Fruit fly (Drosophila melanogaster) whole organism, embryonic: ENCODE data around the gene ph-d.

Experiments
- Antp ChIP-seq: fragments of 200-800 bp; sonication (Bioruptor generic); optimal IDR thresholded peaks from 3 replicates; lab custom pipeline; 2016; ENCODE audit warnings: missing biosample characterization, missing genetic modification characterization
- B-H1 ChIP-seq: fragments of 200-800 bp; sonication (Bioruptor generic); IDR thresholded peaks from 3 replicates; pipeline ENCODE4 v1.3.6; 2022; ENCODE audit warnings: missing biosample characterization, missing genetic modification characterization
- B-H2 ChIP-seq: fragments of 200-800 bp; sonication (Bioruptor generic); optimal IDR thresholded peaks from 2 replicates; lab custom pipeline; 2018; ENCODE audit warnings: missing biosample characterization, mild to moderate bottlenecking, missing genetic modification characterization
- CG10267 ChIP-seq: fragments of 200-800 bp; sonication (Bioruptor generic); optimal IDR thresholded peaks from 2 replicates; lab custom pipeline; 2018; ENCODE audit warnings: missing biosample characterization, mild to moderate bottlenecking, missing genetic modification characterization, moderate library complexity
- CG10274 ChIP-seq: fragments of 200-800 bp; sonication (Bioruptor generic); optimal IDR thresholded peaks from 3 replicates; lab custom pipeline; 2017; ENCODE audit warnings: missing biosample characterization, mild to moderate bottlenecking, missing genetic modification characterization
- CG10959 ChIP-seq: fragments of 200-800 bp; sonication (Bioruptor generic); IDR thresholded peaks from 2 replicates; pipeline ENCODE4 v1.3.6; 2022; ENCODE audit warnings: missing biosample characterization, missing genetic modification characterization
- CG12769 ChIP-seq: fragments of 200-800 bp; sonication (Bioruptor generic); optimal IDR thresholded peaks from 2 replicates; lab custom pipeline; 2019; ENCODE audit warnings: missing biosample characterization, mild to moderate bottlenecking, missing genetic modification characterization, moderate library complexity
- CG13287 ChIP-seq: fragments of 200-800 bp; sonication (Bioruptor generic); IDR thresholded peaks from 2 replicates; pipeline ENCODE4 v1.3.6; 2022; ENCODE audit warnings: missing biosample characterization, missing genetic modification characterization; ENCODE audit not compliant: partially characterized antibody
- CG15073 ChIP-seq: fragments of 200-800 bp; sonication (Bioruptor generic); optimal IDR thresholded peaks from 2 replicates; lab custom pipeline; 2016; ENCODE audit warnings: missing biosample characterization, missing genetic modification characterization
- CG15514 ChIP-seq: fragments of 200-800 bp; sonication (Bioruptor generic); optimal IDR thresholded peaks from 3 replicates; lab custom pipeline; 2017; ENCODE audit warnings: missing biosample characterization, missing genetic modification characterization, mild to moderate bottlenecking, moderate library complexity, missing genetic modification reagents
- CG15601 ChIP-seq: fragments of 200-800 bp; sonication (Bioruptor generic); optimal IDR thresholded peaks from 3 replicates; lab custom pipeline; 2019; ENCODE audit warnings: missing biosample characterization, mild to moderate bottlenecking, missing genetic modification characterization, moderate library complexity
- CG17359 ChIP-seq: fragments of 200-800 bp; sonication (Bioruptor generic); optimal IDR thresholded peaks from 3 replicates; lab custom pipeline; 2018; ENCODE audit warnings: missing biosample characterization, mild to moderate bottlenecking, missing genetic modification characterization, moderate library complexity
- CG17829 ChIP-seq: fragments of 200-800 bp; optimal IDR thresholded peaks from 2 replicates; lab custom pipeline; 2019; ENCODE audit warnings: missing biosample characterization, mild to moderate bottlenecking, missing genetic modification characterization, moderate library complexity
- CG1792 ChIP-seq: fragments of 200-800 bp; sonication (Bioruptor generic); optimal IDR thresholded peaks from 2 replicates; lab custom pipeline; 2016; ENCODE audit warnings: missing biosample characterization, missing genetic modification characterization
- CG30020 ChIP-seq: fragments of 200-800 bp; optimal IDR thresholded peaks from 2 replicates; lab custom pipeline; 2019; ENCODE audit warnings: missing biosample characterization, mild to moderate bottlenecking, missing genetic modification characterization, moderate library complexity
- CG32767 ChIP-seq: fragments of 200-800 bp; sonication (Bioruptor generic); IDR thresholded peaks from 2 replicates; pipeline ENCODE4 v1.3.6; 2022; ENCODE audit warnings: missing biosample characterization, missing genetic modification characterization
- CG33213 ChIP-seq: fragments of 200-800 bp; sonication (Bioruptor generic); optimal IDR thresholded peaks from 3 replicates; lab custom pipeline; 2016; ENCODE audit warnings: missing biosample characterization, missing genetic modification characterization
- CG4707 ChIP-seq: fragments of 200-800 bp; sonication (Bioruptor generic); optimal IDR thresholded peaks from 2 replicates; lab custom pipeline; 2018; ENCODE audit warnings: missing biosample characterization, mild to moderate bottlenecking, missing genetic modification characterization, moderate library complexity
- CG5245 ChIP-seq: fragments of 200-800 bp; sonication (Bioruptor generic); optimal IDR thresholded peaks from 3 replicates; lab custom pipeline; 2016; ENCODE audit warnings: missing biosample characterization, missing genetic modification characterization
- CG6813 ChIP-seq: fragments of 200-800 bp; sonication (Bioruptor generic); optimal IDR thresholded peaks from 2 replicates; lab custom pipeline; 2017; ENCODE audit warnings: missing biosample characterization, missing genetic modification characterization, mild to moderate bottlenecking, moderate library complexity, missing genetic modification reagents
- CG9215 ChIP-seq: fragments of 200-800 bp; sonication (Bioruptor generic); IDR thresholded peaks from 2 replicates; pipeline ENCODE4 v1.3.6; 2022; ENCODE audit warnings: missing biosample characterization, missing genetic modification characterization
- CrebB ChIP-seq: fragments of 200-800 bp; sonication (Bioruptor generic); optimal IDR thresholded peaks from 3 replicates; lab custom pipeline; 2018; ENCODE audit warnings: missing biosample characterization, mild to moderate bottlenecking, missing genetic modification characterization
- Dfd ChIP-seq, 2 experiments: fragments of >200 bp; optimal IDR thresholded peaks; 2 replicates each; lab custom pipeline; 2017; ENCODE audit warnings: missing biosample characterization in 2 of 2, missing genetic modification characterization in 2 of 2
- Dref ChIP-seq: fragments of 200-800 bp; sonication (Bioruptor generic); IDR thresholded peaks from 2 replicates; pipeline ENCODE4 v1.3.6; 2022; ENCODE audit warnings: missing biosample characterization, missing genetic modification characterization
- Ets65A ChIP-seq: fragments of 200-800 bp; sonication (Bioruptor generic); peaks from one replicate; lab custom pipeline; 2016; ENCODE audit warnings: missing biosample characterization, missing genetic modification characterization
- Hey ChIP-seq: fragments of 200-800 bp; sonication (Bioruptor generic); optimal IDR thresholded peaks from 3 replicates; lab custom pipeline; 2018; ENCODE audit warnings: missing biosample characterization, mild to moderate bottlenecking, missing genetic modification characterization
- HmgZ ChIP-seq: fragments of 200-800 bp; sonication (Bioruptor generic); optimal IDR thresholded peaks from 2 replicates; lab custom pipeline; 2018; ENCODE audit warnings: missing biosample characterization, mild to moderate bottlenecking, missing genetic modification characterization
- NC2α ChIP-seq: fragments of 200-800 bp; sonication (Bioruptor generic); optimal IDR thresholded peaks from 2 replicates; lab custom pipeline; 2016; ENCODE audit warnings: missing biosample characterization, missing genetic modification characterization
- Nf-YC ChIP-seq: fragments of 200-800 bp; optimal IDR thresholded peaks from 3 replicates; lab custom pipeline; 2019; ENCODE audit warnings: missing biosample characterization, mild to moderate bottlenecking, missing genetic modification characterization, moderate library complexity
- Scr ChIP-seq: fragments of 200-800 bp; sonication (Bioruptor generic); IDR thresholded peaks from 2 replicates; pipeline ENCODE4 v1.3.6; 2022; ENCODE audit warnings: missing biosample characterization, missing genetic modification characterization; ENCODE audit not compliant: partially characterized antibody
- Sox102F ChIP-seq: fragments of 200-800 bp; sonication (Bioruptor generic); optimal IDR thresholded peaks from 2 replicates; lab custom pipeline; 2018; ENCODE audit warnings: missing biosample characterization, mild to moderate bottlenecking, missing genetic modification characterization, moderate library complexity
- Sry-β ChIP-seq: fragments of 200-800 bp; sonication (Bioruptor generic); optimal IDR thresholded peaks from 2 replicates; lab custom pipeline; 2018; ENCODE audit warnings: missing biosample characterization, mild to moderate bottlenecking, missing genetic modification characterization, moderate library complexity
- Vsx1 ChIP-seq: fragments of 200-800 bp; sonication (Bioruptor generic); optimal IDR thresholded peaks from 2 replicates; lab custom pipeline; 2017; ENCODE audit warnings: missing biosample characterization, mild to moderate bottlenecking, missing genetic modification characterization, missing genetic modification reagents
- al ChIP-seq: fragments of 200-800 bp; sonication (Bioruptor generic); IDR thresholded peaks from 2 replicates; pipeline ENCODE4 v1.3.6; 2022; ENCODE audit warnings: missing biosample characterization, missing genetic modification characterization
- ems ChIP-seq: fragments of 200-800 bp; sonication (Bioruptor generic); optimal IDR thresholded peaks from 3 replicates; lab custom pipeline; 2016; ENCODE audit warnings: missing biosample characterization, missing genetic modification characterization
- en ChIP-seq: fragments of 200-800 bp; sonication (Bioruptor generic); optimal IDR thresholded peaks from 2 replicates; lab custom pipeline; 2016; ENCODE audit warnings: missing biosample characterization, missing genetic modification characterization
- her ChIP-seq: fragments of 200-800 bp; sonication (Bioruptor generic); optimal IDR thresholded peaks from 2 replicates; lab custom pipeline; 2016; ENCODE audit warnings: missing biosample characterization, missing genetic modification characterization
- knrl ChIP-seq: fragments of 200-800 bp; sonication (Bioruptor generic); IDR thresholded peaks from 3 replicates; pipeline ENCODE4 v1.3.6; 2022; ENCODE audit warnings: missing biosample characterization, missing genetic modification characterization; ENCODE audit not compliant: partially characterized antibody
- mld ChIP-seq: fragments of 200-800 bp; sonication (Bioruptor generic); IDR thresholded peaks from 3 replicates; pipeline ENCODE4 v1.3.6; 2022; ENCODE audit warnings: missing biosample characterization, missing genetic modification characterization; ENCODE audit not compliant: partially characterized antibody
- nom ChIP-seq: fragments of 200-800 bp; sonication (Bioruptor generic); optimal IDR thresholded peaks from 2 replicates; lab custom pipeline; 2017; ENCODE audit warnings: missing biosample characterization, missing genetic modification characterization, mild to moderate bottlenecking, moderate library complexity, missing genetic modification reagents
- psq ChIP-seq: fragments of 200-800 bp; sonication (Bioruptor generic); optimal IDR thresholded peaks from 2 replicates; lab custom pipeline; 2017; ENCODE audit warnings: missing biosample characterization, missing genetic modification characterization
- salm ChIP-seq: fragments of 200-800 bp; sonication (Bioruptor generic); optimal IDR thresholded peaks from 2 replicates; lab custom pipeline; 2018; ENCODE audit warnings: missing biosample characterization, mild to moderate bottlenecking, missing genetic modification characterization
- sc ChIP-seq, 3 experiments: fragments of >200 bp in 2 of 3; fragments of 200-800 bp in 1 of 3; sonication (Bioruptor generic) in 1 of 3; optimal IDR thresholded peaks; 2 replicates in 2 of 3; 3 replicates in 1 of 3; lab custom pipeline; 2017; ENCODE audit warnings: mild to moderate bottlenecking in 1 of 3, missing biosample characterization in 1 of 3, missing genetic modification characterization in 1 of 3, missing genetic modification reagents in 1 of 3
- slp2 ChIP-seq: fragments of 200-800 bp; sonication (Bioruptor generic); optimal IDR thresholded peaks from 2 replicates; lab custom pipeline; 2016; ENCODE audit warnings: missing biosample characterization, missing genetic modification characterization
- ssp ChIP-seq: fragments of 200-800 bp; sonication (Bioruptor generic); IDR thresholded peaks from 2 replicates; pipeline ENCODE4 v1.3.6; 2022; ENCODE audit warnings: missing biosample characterization, missing genetic modification characterization
- vfl ChIP-seq: fragments of 200-800 bp; sonication (Bioruptor generic); optimal IDR thresholded peaks from 2 replicates; lab custom pipeline; 2016; ENCODE audit warnings: missing biosample characterization, missing genetic modification characterization

ph-d gene

dm6 chrX:2134965-2135758 is 12.1 kb upstream of the ph-d start (continued):
- TF ChIP-seq CG15601 (tag; lab: Kevin White, UChicago) (peak; percentile 88), CG13287 (GFP tag; lab: Robert Waterston, UW) (peak; percentile 14; the same call in 1 of the 2 replicates), CG30020 (peak; percentile 64), CG5245 (GFP tag; lab: Kevin White, UChicago) (peak; percentile 80), B-H1 (GFP tag; lab: Robert Waterston, UW) (peak; percentile 69), Antp (peak; percentile 78), Vsx1 (GFP tag; lab: Kevin White, UChicago) (peak; percentile 67), Sox102F (peak; percentile 90), sc (optimal IDR thresholded peaks at IDR 0.05; lab: Kevin White, UChicago) (no peak), sc (GFP tag; optimal IDR thresholded peaks at IDR 0.05; lab: Kevin White, UChicago) (peak; percentile 71), NC2α (GFP tag; lab: Kevin White, UChicago) (peak; percentile 63), vfl (GFP tag; lab: Kevin White, UChicago) (peak; percentile 42), ssp (GFP tag; lab: Robert Waterston, UW) (peak; percentile 69)

dm6 chrX:2134226-2134880 is 11.3 kb upstream of the ph-d start:
- TF ChIP-seq CG32767 (peak; percentile 50; the same call in 1 of the 2 replicates), CG15601 (tag; lab: Kevin White, UChicago) (peak; percentile 71), CG9215 (GFP tag; lab: Robert Waterston, UW) (no peak; the same call in 1 of the 2 replicates), slp2 (peak; percentile 29), nom (GFP tag; lab: Kevin White, UChicago) (peak; percentile 16), Scr (GFP tag; lab: Robert Waterston, UW) (no peak), mld (GFP tag; lab: Robert Waterston, UW) (no peak), Sry-β (GFP tag; lab: Kevin White, UChicago) (no peak), CG33213 (peak; percentile 1), knrl (no peak), CG4707 (peak; percentile 48), CG17829 (tag; lab: Kevin White, UChicago) (peak; percentile 64), B-H2 (GFP tag; lab: Kevin White, UChicago) (no peak), CG6813 (GFP tag; lab: Kevin White, UChicago) (peak; percentile 66), Dfd (GFP tag; optimal IDR thresholded peaks at IDR 0.05; lab: Kevin White, UChicago) (no peak), her (GFP tag; lab: Kevin White, UChicago) (no peak), CG17359 (tag; lab: Kevin White, UChicago) (peak; percentile 79), psq (GFP tag; lab: Kevin White, UChicago) (no peak), CG10959 (GFP tag; lab: Robert Waterston, UW) (no peak), Hey (tag; lab: Kevin White, UChicago) (no peak), Dref (GFP tag; lab: Robert Waterston, UW) (no peak), salm (tag; lab: Kevin White, UChicago) (peak; percentile 59), HmgZ (tag; lab: Kevin White, UChicago) (peak; percentile 27), ems (peak; percentile 54), CG10274 (GFP tag; lab: Kevin White, UChicago) (peak; percentile 13), en (GFP tag; lab: Kevin White, UChicago) (peak; percentile 11), Ets65A (GFP tag; lab: Kevin White, UChicago) (peak; percentile 95), CrebB (tag; lab: Kevin White, UChicago) (peak; percentile 17), CG15073 (GFP tag; lab: Kevin White, UChicago) (peak; percentile 51), Nf-YC (tag; lab: Kevin White, UChicago) (no peak), CG1792 (peak; percentile 58), CG12769 (tag; lab: Kevin White, UChicago) (peak; percentile 75), CG15514 (GFP tag; lab: Kevin White, UChicago) (peak; percentile 55), al (no peak), CG10267 (tag; lab: Kevin White, UChicago) (peak; percentile 65)
